Fruit fly (Drosophila melanogaster) S2 (cell line): ENCODE data around the gene CG14082.

Experiments used
- CG8478 ChIP-seq: fragments of >200 bp; optimal IDR thresholded peaks from 2 replicates; lab custom pipeline; 2018
- CTCF ChIP-seq, 2 experiments: fragments of >200 bp; optimal IDR thresholded peaks; 2 replicates each; lab custom pipeline; 2018

DNA sequence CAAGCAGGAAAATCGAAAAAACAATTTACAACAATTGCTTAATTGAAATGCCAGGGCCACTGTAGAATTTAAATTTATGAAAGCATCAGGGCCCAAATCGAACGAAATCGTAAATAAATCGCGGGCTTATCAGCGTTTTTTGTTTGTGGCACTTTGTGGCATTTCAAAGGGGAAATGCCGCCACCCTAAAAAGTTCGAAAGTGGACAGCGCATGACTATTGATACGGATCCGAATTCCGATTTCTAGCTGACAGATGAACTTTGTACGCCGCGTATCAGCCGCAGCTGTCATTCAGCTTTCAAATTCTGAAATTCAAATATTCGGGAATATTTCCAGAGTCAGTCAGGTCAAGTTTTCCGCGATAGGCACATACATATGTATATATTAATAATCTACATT lies 17.5 kb upstream of the CG14082 start:
- no peak for TF ChIP-seq CG8478 (lab: Kevin White, UChicago)
- TF ChIP-seq CTCF (optimal IDR thresholded peaks at IDR 0.05; lab: Kevin White, UChicago) = no peak
